Worm (Caenorhabditis elegans) whole organism, mixed stage, embryonic: ENCODE measurements around the gene F36H12.17.

Experiments used
- M03D4.4 ChIP-seq: sonication (generic microtip); optimal IDR thresholded peaks from 2 replicates; lab custom pipeline; 2017; ENCODE audit warnings: mild to moderate bottlenecking, missing genetic modification characterization, missing compliant biosample characterization
- ceh-43 ChIP-seq: fragments of 200-800 bp; sonication (Bioruptor generic); optimal IDR thresholded peaks from 2 replicates; lab custom pipeline; 2018; ENCODE audit warnings: mild to moderate bottlenecking, missing genetic modification characterization, moderate library complexity, missing compliant biosample characterization
- nhr-12 ChIP-seq: fragments of 150-350 bp; optimal IDR thresholded peaks from 2 replicates; lab custom pipeline; 2014; ENCODE audit warnings: missing biosample characterization, missing genetic modification characterization
- nhr-237 ChIP-seq: fragments of 150-350 bp; optimal IDR thresholded peaks from 2 replicates; lab custom pipeline; 2014; ENCODE audit warnings: missing biosample characterization, missing genetic modification characterization
- nhr-28 ChIP-seq: fragments of 150-350 bp; optimal IDR thresholded peaks from 2 replicates; lab custom pipeline; 2014; ENCODE audit warnings: missing biosample characterization, missing genetic modification characterization

DNA sequence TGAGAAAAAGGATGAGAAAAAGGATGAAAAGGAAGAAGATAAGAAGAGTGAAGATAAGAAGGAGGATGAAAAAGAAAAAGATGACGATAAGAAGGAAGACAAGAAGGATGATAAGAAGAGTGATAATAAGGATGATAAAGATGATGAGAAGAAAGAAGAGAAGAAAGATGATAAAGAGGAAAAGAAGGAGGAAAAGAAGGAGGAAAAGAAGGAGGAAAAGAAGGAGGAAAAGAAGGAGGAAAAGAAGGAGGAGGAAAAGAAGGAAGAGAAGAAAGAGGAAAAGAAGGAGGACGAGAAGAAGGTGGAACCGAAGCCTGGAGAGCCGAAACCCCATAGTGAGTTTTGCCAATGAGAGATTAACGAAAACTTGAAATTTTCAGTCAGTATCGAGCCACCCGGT, 4.3 kb downstream of the F36H12.17 start:
- TF ChIP-seq nhr-28 (tag; lab: Kevin White, UChicago) (no peak), M03D4.4 (tag; lab: Kevin White, UChicago) (no peak), ceh-43 (GFP tag; lab: Kevin White, UChicago) (no peak), nhr-237 (tag; lab: Kevin White, UChicago) (no peak), nhr-12 (tag; lab: Kevin White, UChicago) (no peak)
